Worm (Caenorhabditis elegans) whole organism, dauer: ENCODE results near the gene ufm-1.

Experiments used
- unc-62 ChIP-seq: sonication (generic microtip); optimal IDR thresholded peaks from 2 replicates; lab custom pipeline; 2017; ENCODE audit warnings: missing biosample characterization, missing genetic modification reagents, missing genetic modification characterization

Gene ufm-1

ce11 chrIII:7858407-7859029 is at the start of gene ufm-1, which contains the start of gene coq-5:
TSS of gene ufm-1 (plus strand) at chrIII:7858979.
TSS of gene coq-5 (minus strand) at chrIII:7858457.
- no peak for TF ChIP-seq unc-62 (GFP tag; lab: Kevin White, UChicago)

DNA sequence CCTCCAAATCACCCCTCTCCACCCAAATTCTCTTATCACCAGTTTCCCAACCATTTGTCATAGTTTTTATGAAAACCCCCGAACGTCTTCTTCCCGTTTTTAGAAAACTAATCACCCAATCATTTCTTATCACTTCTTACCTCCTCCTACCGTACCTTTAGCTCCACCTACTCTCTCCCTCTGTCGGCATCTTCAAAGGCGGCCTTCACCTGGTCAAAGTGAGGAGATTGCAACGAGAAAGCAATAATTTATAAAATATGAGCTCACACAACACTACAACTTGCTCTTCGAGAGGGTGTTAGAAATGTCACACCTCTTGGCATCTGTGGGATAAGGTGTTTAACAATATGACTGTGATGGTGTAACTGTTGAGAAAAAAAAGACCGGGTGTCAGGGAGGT is 49.7 kb upstream of the ufm-1 start:
- no peak for TF ChIP-seq unc-62 (GFP tag; lab: Kevin White, UChicago)

DNA sequence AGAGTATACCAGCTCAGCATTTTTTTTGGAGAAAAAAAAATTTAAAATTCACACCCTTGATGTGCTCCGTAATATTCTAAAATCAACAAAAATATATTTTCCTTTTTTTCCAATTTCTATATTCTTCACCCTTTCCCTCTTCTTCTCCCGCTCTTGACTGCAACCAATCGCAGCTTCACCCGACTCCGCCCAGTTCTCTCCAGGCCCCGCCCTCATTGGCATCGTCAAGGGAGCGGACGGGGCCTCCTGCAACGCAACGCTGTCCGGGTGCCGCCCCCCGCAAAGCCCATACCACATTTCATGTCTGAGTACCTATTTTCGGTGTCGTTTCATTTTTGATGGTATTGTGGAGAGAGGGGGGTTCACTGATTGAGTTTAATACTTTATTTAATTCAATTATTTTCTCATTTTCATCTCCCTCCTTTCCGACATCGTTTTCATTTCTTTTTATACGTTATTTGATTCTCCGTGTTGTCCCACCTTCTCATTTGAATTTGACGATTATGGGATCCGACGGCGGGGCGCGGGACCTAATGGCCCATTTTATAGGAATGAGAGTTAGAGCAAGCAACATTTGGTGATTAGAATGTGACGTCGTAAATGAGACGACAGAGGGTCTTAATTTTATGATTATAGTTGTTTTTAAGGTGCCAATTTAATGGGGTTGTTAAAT is 46.4 kb upstream of the ufm-1 start:
- TF ChIP-seq unc-62 (GFP tag; lab: Kevin White, UChicago) = no peak

ce11 chrIII:7814159-7815055 is 44.4 kb upstream of the ufm-1 start, which contains the start of gene egl-5:
TSS of gene egl-5 (plus strand) at chrIII:7814374.
- TF ChIP-seq unc-62 (GFP tag; lab: Kevin White, UChicago) = no peak

DNA sequence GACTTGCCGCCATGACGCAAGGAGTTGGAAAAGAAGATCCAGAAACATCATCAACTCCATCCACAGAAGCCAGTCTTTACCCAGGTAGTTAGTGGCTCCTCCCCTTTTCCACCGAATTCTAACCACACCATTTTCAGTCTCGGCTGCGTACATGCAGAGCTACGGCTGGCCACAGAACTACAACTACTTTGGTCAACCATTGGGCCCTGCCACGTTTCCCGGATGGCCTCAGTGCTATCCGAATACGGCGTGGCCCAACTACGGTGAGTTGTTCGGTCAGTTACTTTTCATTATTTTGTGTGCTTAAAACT is 43.8 kb upstream of the ufm-1 start:
- no peak for TF ChIP-seq unc-62 (GFP tag; lab: Kevin White, UChicago)

DNA sequence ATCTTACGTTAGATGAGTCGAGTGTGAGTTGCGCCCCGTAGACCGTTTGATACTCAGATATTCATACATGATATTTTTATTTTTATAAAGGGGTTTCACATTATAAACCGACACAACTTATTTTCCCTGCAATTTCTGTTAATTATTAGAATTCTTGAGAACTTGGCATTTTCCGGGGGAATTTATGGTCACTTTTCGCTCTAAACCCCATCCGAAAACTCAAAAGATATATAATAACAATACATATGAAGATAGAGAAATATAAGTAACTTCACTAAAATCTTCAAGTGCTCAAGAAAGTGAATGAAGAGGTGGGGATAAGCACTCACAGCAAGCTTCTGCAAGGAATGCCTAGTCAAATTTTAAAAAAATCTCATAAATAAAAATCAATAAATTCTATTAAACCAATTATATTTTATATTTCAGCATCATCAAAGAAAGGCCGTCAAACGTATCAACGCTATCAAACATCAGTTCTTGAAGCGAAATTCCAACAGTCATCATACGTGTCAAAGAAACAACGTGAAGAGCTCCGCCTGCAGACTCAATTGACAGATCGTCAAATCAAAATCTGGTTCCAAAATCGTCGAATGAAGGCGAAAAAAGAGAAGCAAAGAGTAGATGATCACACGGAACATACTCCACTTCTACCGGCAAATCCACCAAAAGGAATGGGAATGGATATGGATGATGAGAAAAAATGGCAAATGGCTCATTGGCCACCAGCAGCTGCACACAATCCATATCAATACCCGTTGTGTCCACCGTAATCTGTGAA is 43.0 kb upstream of the ufm-1 start:
- no peak for TF ChIP-seq unc-62 (GFP tag; lab: Kevin White, UChicago)

ce11 chrIII:7816463-7816862 is 42.3 kb upstream of the ufm-1 start:
- TF ChIP-seq unc-62 (GFP tag; lab: Kevin White, UChicago) = no peak

ce11 chrIII:7818965-7819364 is 39.8 kb upstream of the ufm-1 start:
- no peak for TF ChIP-seq unc-62 (GFP tag; lab: Kevin White, UChicago)

- TF ChIP-seq unc-62 (GFP tag; lab: Kevin White, UChicago) = no peak
These were observed 38.9 kb upstream of the ufm-1 start for ce11 chrIII:7819866-7820265.

ce11 chrIII:7823285-7823684 is 35.5 kb upstream of the ufm-1 start:
- TF ChIP-seq unc-62 (GFP tag; lab: Kevin White, UChicago) = no peak

DNA sequence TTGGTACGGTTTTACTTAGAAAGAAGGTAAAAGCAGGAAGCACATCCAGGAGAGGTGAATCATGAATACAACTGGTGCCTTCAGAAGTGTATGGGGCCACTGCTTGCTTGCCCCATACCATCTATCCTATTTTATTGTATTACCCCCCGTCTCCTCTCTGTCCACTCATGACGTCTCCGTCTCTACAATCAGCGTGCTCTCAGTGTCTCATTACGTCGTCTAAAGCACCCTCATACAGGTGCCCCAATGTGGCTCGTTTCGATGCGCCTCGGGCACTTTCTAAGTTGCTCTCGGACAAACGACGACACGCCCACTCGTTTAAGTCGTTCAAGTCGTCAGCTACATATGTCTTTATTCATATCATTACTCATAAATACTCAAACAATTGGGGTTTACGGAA is 34.7 kb upstream of the ufm-1 start:
- no peak for TF ChIP-seq unc-62 (GFP tag; lab: Kevin White, UChicago)

- TF ChIP-seq unc-62 (GFP tag; lab: Kevin White, UChicago) = no peak
These were observed 30.0 kb upstream of the ufm-1 start, which contains the start of the genes egl-45 and kcmf-1 for ce11 chrIII:7828576-7829461. TSS of gene egl-45 (minus strand) at chrIII:7828626. TSS of gene kcmf-1 (plus strand) at chrIII:7829411.

DNA sequence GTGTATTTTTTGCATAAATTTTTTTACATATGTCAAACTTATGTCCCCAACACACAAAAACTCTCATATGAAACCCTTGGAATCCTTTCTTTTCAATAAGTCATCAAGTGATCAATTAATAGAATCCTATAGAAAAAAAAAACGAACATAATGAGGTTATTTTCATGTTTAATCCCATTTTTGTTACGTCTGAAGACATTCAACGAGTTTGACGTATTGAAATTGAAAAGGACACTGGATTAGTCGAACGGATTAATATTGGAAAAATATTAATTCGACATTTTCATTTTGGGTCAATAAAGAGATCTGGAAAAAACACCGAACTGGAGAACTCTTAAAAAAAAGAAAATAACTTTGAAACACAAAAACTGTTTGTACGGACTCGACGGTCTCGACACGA is 26.3 kb upstream of the ufm-1 start:
- no peak for TF ChIP-seq unc-62 (GFP tag; lab: Kevin White, UChicago)

DNA sequence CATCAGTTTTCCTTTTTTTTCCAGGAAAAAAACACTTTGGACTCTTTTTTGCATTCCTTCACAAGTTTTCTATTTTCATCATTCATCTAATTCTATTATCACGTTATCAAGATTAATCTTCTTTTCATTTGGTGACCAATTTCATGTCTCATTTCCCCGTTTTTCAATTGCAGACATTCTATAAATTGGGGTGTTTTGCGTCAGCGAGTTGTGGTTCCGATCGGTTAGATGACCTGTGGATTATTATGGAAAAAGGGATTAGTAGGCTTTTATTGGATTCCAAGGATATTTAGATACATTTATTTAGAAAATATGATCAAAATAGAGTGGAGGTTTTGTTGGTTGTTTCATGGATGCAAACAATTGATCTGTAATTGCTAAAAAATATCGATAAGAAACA is 23.9 kb upstream of the ufm-1 start:
- no peak for TF ChIP-seq unc-62 (GFP tag; lab: Kevin White, UChicago)
